Fruit fly (Drosophila melanogaster) whole organism, embryonic: ENCODE data around the gene CG2962.

Source experiments
- Atf3 ChIP-seq: fragments of 200-800 bp; sonication (Bioruptor generic); optimal IDR thresholded peaks from 3 replicates; lab custom pipeline; 2016; ENCODE audit warnings: missing biosample characterization, missing genetic modification characterization
- Atf6 ChIP-seq: fragments of 200-800 bp; sonication (Bioruptor generic); IDR thresholded peaks from 2 replicates; pipeline ENCODE4 v1.3.6; 2022; ENCODE audit warnings: missing biosample characterization, missing genetic modification characterization
- CG10654 ChIP-seq: fragments of 200-800 bp; sonication (Bioruptor generic); optimal IDR thresholded peaks from 2 replicates; lab custom pipeline; 2016; ENCODE audit warnings: missing biosample characterization, missing genetic modification characterization
- CG10979 ChIP-seq: fragments of 200-800 bp; sonication (Bioruptor generic); optimal IDR thresholded peaks from 2 replicates; lab custom pipeline; 2018; ENCODE audit warnings: missing biosample characterization, mild to moderate bottlenecking, missing genetic modification characterization, moderate library complexity
- CG11398 ChIP-seq: fragments of 200-800 bp; sonication (Bioruptor generic); optimal IDR thresholded peaks from 2 replicates; lab custom pipeline; 2016; ENCODE audit warnings: missing biosample characterization, missing genetic modification characterization
- CG12236 ChIP-seq: fragments of 200-800 bp; sonication (Bioruptor generic); optimal IDR thresholded peaks from 2 replicates; lab custom pipeline; 2016; ENCODE audit warnings: missing biosample characterization, missing genetic modification characterization
- CG12299 ChIP-seq: fragments of 200-800 bp; sonication (Bioruptor generic); optimal IDR thresholded peaks from 2 replicates; lab custom pipeline; 2018; ENCODE audit warnings: missing biosample characterization, mild to moderate bottlenecking, missing genetic modification characterization
- CG13287 ChIP-seq: fragments of 200-800 bp; sonication (Bioruptor generic); IDR thresholded peaks from 2 replicates; pipeline ENCODE4 v1.3.6; 2022; ENCODE audit warnings: missing biosample characterization, missing genetic modification characterization; ENCODE audit not compliant: partially characterized antibody
- CG1647 ChIP-seq: fragments of 200-800 bp; sonication (Bioruptor generic); optimal IDR thresholded peaks from 3 replicates; lab custom pipeline; 2016; ENCODE audit warnings: missing biosample characterization, missing genetic modification characterization
- CG17568 ChIP-seq: fragments of 200-800 bp; sonication (Bioruptor generic); optimal IDR thresholded peaks from 2 replicates; lab custom pipeline; 2018; ENCODE audit warnings: missing biosample characterization, mild to moderate bottlenecking, missing genetic modification characterization, moderate library complexity
- CG18262 ChIP-seq: fragments of 200-800 bp; optimal IDR thresholded peaks from 3 replicates; lab custom pipeline; 2019; ENCODE audit warnings: missing biosample characterization, mild to moderate bottlenecking, missing genetic modification characterization, moderate library complexity
- CG4282 ChIP-seq: fragments of 200-800 bp; sonication (Bioruptor generic); optimal IDR thresholded peaks from 2 replicates; lab custom pipeline; 2016; ENCODE audit warnings: missing biosample characterization, missing genetic modification characterization
- CG43689 ChIP-seq: fragments of 200-800 bp; sonication (Bioruptor generic); IDR thresholded peaks from 2 replicates; pipeline ENCODE4 v1.3.6; 2022; ENCODE audit warnings: missing biosample characterization, missing genetic modification characterization
- CG4404 ChIP-seq: fragments of 200-800 bp; sonication (Bioruptor generic); IDR thresholded peaks from 2 replicates; pipeline ENCODE4 v1.3.6; 2022; ENCODE audit warnings: missing biosample characterization, missing genetic modification characterization
- CG6689 ChIP-seq: fragments of 200-800 bp; sonication (Bioruptor generic); IDR thresholded peaks from 2 replicates; pipeline ENCODE4 v1.3.6; 2022; ENCODE audit warnings: missing biosample characterization, missing genetic modification characterization
- CG7357 ChIP-seq: fragments of 200-800 bp; sonication (Bioruptor generic); IDR thresholded peaks from 3 replicates; pipeline ENCODE4 v1.3.6; 2022; ENCODE audit warnings: missing biosample characterization, missing genetic modification characterization
- CG8359 ChIP-seq: fragments of 200-800 bp; sonication (Bioruptor generic); optimal IDR thresholded peaks from 2 replicates; lab custom pipeline; 2017; ENCODE audit warnings: missing biosample characterization, mild to moderate bottlenecking, missing genetic modification characterization, borderline replicate concordance
- CG9437 ChIP-seq: fragments of 200-800 bp; sonication (Bioruptor generic); optimal IDR thresholded peaks from 2 replicates; lab custom pipeline; 2018; ENCODE audit warnings: missing biosample characterization, mild to moderate bottlenecking, missing genetic modification characterization
- Dad ChIP-seq: fragments of 200-800 bp; sonication (Bioruptor generic); optimal IDR thresholded peaks from 3 replicates; lab custom pipeline; 2016; ENCODE audit warnings: missing biosample characterization, missing genetic modification characterization
- Fer2 ChIP-seq: fragments of 200-800 bp; sonication (Bioruptor generic); optimal IDR thresholded peaks from 2 replicates; lab custom pipeline; 2018; ENCODE audit warnings: missing biosample characterization, mild to moderate bottlenecking, missing genetic modification characterization, moderate library complexity
- HmgZ ChIP-seq: fragments of 200-800 bp; sonication (Bioruptor generic); optimal IDR thresholded peaks from 2 replicates; lab custom pipeline; 2018; ENCODE audit warnings: missing biosample characterization, mild to moderate bottlenecking, missing genetic modification characterization
- Jarid2 ChIP-seq: fragments of 200-800 bp; sonication (Bioruptor generic); optimal IDR thresholded peaks from 3 replicates; lab custom pipeline; 2017; ENCODE audit warnings: mild to moderate bottlenecking, missing biosample characterization, missing genetic modification reagents, missing genetic modification characterization
- Mrtf ChIP-seq: fragments of 200-800 bp; sonication (Bioruptor generic); IDR thresholded peaks from 3 replicates; pipeline ENCODE4 v1.3.6; 2022; ENCODE audit warnings: missing biosample characterization, missing genetic modification characterization
- Six4 ChIP-seq: fragments of 200-800 bp; sonication (Bioruptor generic); optimal IDR thresholded peaks from 2 replicates; lab custom pipeline; 2016; ENCODE audit warnings: missing biosample characterization, missing genetic modification characterization
- amos ChIP-seq: fragments of 200-800 bp; sonication (Bioruptor generic); IDR thresholded peaks from 2 replicates; pipeline ENCODE4 v1.3.6; 2022; ENCODE audit warnings: missing biosample characterization, missing genetic modification characterization; ENCODE audit not compliant: partially characterized antibody
- bowl ChIP-seq: fragments of 200-800 bp; sonication (Bioruptor generic); IDR thresholded peaks from 2 replicates; pipeline ENCODE4 v1.3.6; 2022; ENCODE audit warnings: missing biosample characterization, missing genetic modification characterization
- cg ChIP-seq: fragments of 200-800 bp; sonication (Bioruptor generic); optimal IDR thresholded peaks from 3 replicates; lab custom pipeline; 2019; ENCODE audit warnings: missing biosample characterization, mild to moderate bottlenecking, missing genetic modification characterization, moderate library complexity
- chinmo ChIP-seq: fragments of 200-800 bp; sonication (Bioruptor generic); IDR thresholded peaks from 4 replicates; pipeline ENCODE4 v1.3.6; 2022; ENCODE audit warnings: missing biosample characterization, missing genetic modification characterization; ENCODE audit not compliant: partially characterized antibody
- dysf ChIP-seq: fragments of 200-800 bp; sonication (Bioruptor generic); IDR thresholded peaks from 3 replicates; pipeline ENCODE4 v1.3.6; 2022; ENCODE audit warnings: missing biosample characterization, missing genetic modification characterization
- ems ChIP-seq: fragments of 200-800 bp; sonication (Bioruptor generic); optimal IDR thresholded peaks from 3 replicates; lab custom pipeline; 2016; ENCODE audit warnings: missing biosample characterization, missing genetic modification characterization
- en ChIP-seq: fragments of 200-800 bp; sonication (Bioruptor generic); optimal IDR thresholded peaks from 2 replicates; lab custom pipeline; 2016; ENCODE audit warnings: missing biosample characterization, missing genetic modification characterization
- ftz-f1 ChIP-seq: fragments of 200-800 bp; sonication (Bioruptor generic); optimal IDR thresholded peaks from 2 replicates; lab custom pipeline; 2016; ENCODE audit warnings: missing biosample characterization, missing genetic modification characterization
- gce ChIP-seq: fragments of 200-800 bp; sonication (Bioruptor generic); IDR thresholded peaks from 3 replicates; pipeline ENCODE4 v1.3.6; 2022; ENCODE audit warnings: missing biosample characterization, missing genetic modification characterization
- grn ChIP-seq: fragments of 200-800 bp; sonication (Bioruptor generic); optimal IDR thresholded peaks from 3 replicates; lab custom pipeline; 2017; ENCODE audit warnings: missing biosample characterization, missing genetic modification characterization
- knrl ChIP-seq: fragments of 200-800 bp; sonication (Bioruptor generic); IDR thresholded peaks from 3 replicates; pipeline ENCODE4 v1.3.6; 2022; ENCODE audit warnings: missing biosample characterization, missing genetic modification characterization; ENCODE audit not compliant: partially characterized antibody
- nom ChIP-seq: fragments of 200-800 bp; sonication (Bioruptor generic); optimal IDR thresholded peaks from 2 replicates; lab custom pipeline; 2017; ENCODE audit warnings: missing biosample characterization, missing genetic modification characterization, mild to moderate bottlenecking, moderate library complexity, missing genetic modification reagents
- sim ChIP-seq: fragments of 200-800 bp; sonication (Bioruptor generic); IDR thresholded peaks from 2 replicates; pipeline ENCODE4 v1.3.6; 2022; ENCODE audit warnings: missing biosample characterization, missing genetic modification characterization
- sqz ChIP-seq: fragments of 200-800 bp; sonication (Bioruptor generic); optimal IDR thresholded peaks from 3 replicates; lab custom pipeline; 2018; ENCODE audit warnings: missing biosample characterization, mild to moderate bottlenecking, missing genetic modification characterization
- sr ChIP-seq: fragments of 200-800 bp; sonication (Bioruptor generic); IDR thresholded peaks from 3 replicates; pipeline ENCODE4 v1.3.6; 2022; ENCODE audit warnings: missing biosample characterization, missing genetic modification characterization
- trh ChIP-seq: fragments of 200-800 bp; sonication (Bioruptor generic); optimal IDR thresholded peaks from 2 replicates; lab custom pipeline; 2016; ENCODE audit warnings: missing biosample characterization, missing genetic modification characterization
- zfh2 ChIP-seq: fragments of 200-800 bp; sonication (Bioruptor generic); optimal IDR thresholded peaks from 2 replicates; lab custom pipeline; 2016; ENCODE audit warnings: missing biosample characterization, missing genetic modification characterization

The CG2962 gene

DNA sequence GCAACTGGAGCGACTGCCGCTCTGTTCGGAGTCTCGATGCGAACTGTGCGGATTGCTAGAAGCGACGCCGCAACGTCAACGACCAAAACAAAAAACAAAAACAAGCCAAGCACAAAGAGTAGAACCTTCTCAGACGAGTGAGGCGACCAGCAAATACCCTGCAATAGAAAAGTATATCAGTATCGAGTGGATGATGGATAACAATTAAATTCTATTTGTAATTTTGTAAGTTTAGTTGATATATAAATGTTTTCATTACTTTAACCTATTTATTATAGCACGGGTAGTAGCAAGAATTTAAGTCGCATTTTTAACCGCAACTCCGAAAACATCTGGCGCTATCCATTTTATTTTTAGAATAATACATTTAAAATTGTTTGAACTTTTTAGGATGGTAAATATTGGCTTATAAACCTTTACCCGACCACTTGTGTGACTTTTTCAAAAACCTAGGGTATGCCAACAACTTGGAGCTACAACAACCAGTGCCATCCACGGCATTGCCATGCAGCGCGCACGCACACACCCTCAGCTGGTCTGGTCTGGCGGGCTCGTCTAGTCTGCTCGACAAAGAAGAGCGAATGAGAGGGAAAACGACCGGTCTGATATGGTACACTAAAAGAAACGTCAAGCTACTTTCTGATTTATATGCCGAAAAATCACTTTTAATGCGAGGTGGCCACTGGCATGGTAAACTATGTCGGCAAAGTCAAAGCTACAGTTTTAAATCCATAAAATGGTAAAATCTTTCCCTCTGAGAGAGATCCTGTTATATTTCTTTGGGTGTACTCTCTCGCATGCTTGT is 49.0 kb upstream of the CG2962 start, which contains the start of gene CG12643 (continued):
- TF ChIP-seq CG6689 (GFP tag; lab: Robert Waterston, UW) (peak; percentile 86), CG8359 (GFP tag; lab: Kevin White, UChicago) (peak; percentile 50), CG1647 (peak; percentile 87), knrl (no peak), CG12236 (GFP tag; lab: Kevin White, UChicago) (peak; percentile 91), bowl (GFP tag; lab: Robert Waterston, UW) (peak; percentile 70), CG11398 (GFP tag; lab: Kevin White, UChicago) (peak; percentile 87), Dad (GFP tag; lab: Kevin White, UChicago) (peak; percentile 91), Mrtf (peak; percentile 89), CG17568 (peak; percentile 71), dysf (GFP tag; lab: Robert Waterston, UW) (peak; percentile 90), nom (GFP tag; lab: Kevin White, UChicago) (peak; percentile 52), CG9437 (GFP tag; lab: Kevin White, UChicago) (peak; percentile 88), CG7357 (GFP tag; lab: Robert Waterston, UW) (peak; percentile 70), CG12299 (tag; lab: Kevin White, UChicago) (peak; percentile 53), HmgZ (tag; lab: Kevin White, UChicago) (peak; percentile 79), zfh2 (GFP tag; lab: Kevin White, UChicago) (peak; percentile 66)

DNA sequence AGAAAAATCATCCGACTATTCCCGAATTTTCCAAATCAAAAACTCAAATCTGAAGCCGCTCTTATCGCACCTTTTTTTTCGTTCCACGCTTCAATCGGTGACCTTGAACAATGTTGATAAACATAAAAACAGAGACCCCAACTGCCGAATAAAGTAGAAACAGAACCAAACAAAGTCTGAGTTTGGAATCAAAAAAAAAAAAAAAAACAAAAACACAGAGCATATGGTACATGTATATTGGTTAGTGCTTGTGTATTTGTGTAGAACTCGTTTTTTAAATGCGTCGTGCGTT is 47.5 kb upstream of the CG2962 start:
- TF ChIP-seq CG4282 (GFP tag; lab: Kevin White, UChicago) (no peak), amos (GFP tag; lab: Robert Waterston, UW) (no peak), sim (GFP tag; lab: Robert Waterston, UW) (no peak), chinmo (GFP tag; lab: Robert Waterston, UW) (0 out of 4 replicates have a peak, but pooled peaks have one; percentile 53), CG43689 (GFP tag; lab: Robert Waterston, UW) (no peak), nom (GFP tag; lab: Kevin White, UChicago) (no peak), sr (GFP tag; lab: Robert Waterston, UW) (no peak), en (no peak), CG12299 (tag; lab: Kevin White, UChicago) (no peak), CG4404 (no peak), CG10979 (tag; lab: Kevin White, UChicago) (no peak), sqz (GFP tag; lab: Kevin White, UChicago) (peak; percentile 71), CG13287 (0 out of 2 replicates have a peak, but pooled peaks have one; percentile 13), Atf3 (no peak), CG10654 (GFP tag; lab: Kevin White, UChicago) (no peak), Atf6 (0 out of 2 replicates have a peak, but pooled peaks have one; percentile 8), trh (no peak), gce (GFP tag; lab: Robert Waterston, UW) (no peak), ems (GFP tag; lab: Kevin White, UChicago) (no peak), Six4 (GFP tag; lab: Kevin White, UChicago) (no peak), grn (peak; percentile 26), CG18262 (no peak), Fer2 (no peak), Jarid2 (no peak), ftz-f1 (GFP tag; lab: Kevin White, UChicago) (peak; percentile 33), cg (peak; percentile 20)
